Worm (Caenorhabditis elegans) whole organism, early embryonic: ENCODE results near the gene C33C12.12.

ENCODE experiments used
- B0310.2 ChIP-seq: sonication (generic microtip); optimal IDR thresholded peaks from 2 replicates; lab custom pipeline; 2016; ENCODE audit warnings: mild to moderate bottlenecking, missing genetic modification characterization, missing compliant biosample characterization
- F13C5.2 ChIP-seq: sonication (generic microtip); optimal IDR thresholded peaks from 2 replicates; lab custom pipeline; 2017; ENCODE audit warnings: mild to moderate bottlenecking, missing genetic modification characterization, inconsistent platforms, missing compliant biosample characterization
- aly-1 ChIP-seq: sonication (generic microtip); optimal IDR thresholded peaks from 2 replicates; lab custom pipeline; 2016; ENCODE audit warnings: missing genetic modification characterization, missing compliant biosample characterization
- ama-1 ChIP-seq: fragments of 150-350 bp; optimal IDR thresholded peaks from 2 replicates; lab custom pipeline; 2014
- ceh-13 ChIP-seq: fragments of 200-800 bp; sonication (Bioruptor generic); optimal IDR thresholded peaks from 2 replicates; lab custom pipeline; 2018; ENCODE audit warnings: mild to moderate bottlenecking, missing genetic modification characterization, missing compliant biosample characterization
- ceh-36 ChIP-seq: sonication (generic microtip); optimal IDR thresholded peaks from 2 replicates; lab custom pipeline; 2016; ENCODE audit warnings: missing genetic modification characterization, inconsistent platforms, missing compliant biosample characterization
- ets-7 ChIP-seq: sonication (generic microtip); optimal IDR thresholded peaks from 2 replicates; lab custom pipeline; 2016; ENCODE audit warnings: missing genotype, missing genetic modification characterization, missing compliant biosample characterization
- flt-1 ChIP-seq: fragments of 200-800 bp; sonication (Bioruptor generic); IDR thresholded peaks from 2 replicates; pipeline ENCODE4 v1.3.6; 2022; ENCODE audit warnings: missing genetic modification characterization, missing compliant biosample characterization
- hmbx-1 ChIP-seq: sonication (generic microtip); optimal IDR thresholded peaks from 2 replicates; lab custom pipeline; 2016; ENCODE audit warnings: mild to moderate bottlenecking, missing genetic modification characterization, missing compliant biosample characterization
- hmg-4 ChIP-seq: fragments of 200-800 bp; sonication (Bioruptor generic); optimal IDR thresholded peaks from 2 replicates; lab custom pipeline; 2018; ENCODE audit warnings: mild to moderate bottlenecking, missing genetic modification characterization, missing compliant biosample characterization
- hnd-1 ChIP-seq: sonication (generic microtip); optimal IDR thresholded peaks from 2 replicates; lab custom pipeline; 2016; ENCODE audit warnings: missing genetic modification characterization, missing compliant biosample characterization
- pes-1 ChIP-seq: fragments of 200-800 bp; sonication (Bioruptor generic); IDR thresholded peaks from 2 replicates; pipeline ENCODE4 v1.3.6; 2022; ENCODE audit warnings: missing genetic modification reagents, missing genetic modification characterization, missing compliant biosample characterization
- scrt-1 ChIP-seq: fragments of 200-800 bp; sonication (Bioruptor generic); IDR thresholded peaks from 2 replicates; pipeline ENCODE4 v1.3.6; 2022; ENCODE audit warnings: missing genetic modification characterization, missing compliant biosample characterization
- sea-1 ChIP-seq: fragments of 200-800 bp; sonication (Bioruptor generic); conservative IDR thresholded peaks from 2 replicates; pipeline ENCODE4 v1.3.6; 2022; ENCODE audit warnings: missing genetic modification characterization, missing compliant biosample characterization
- tbx-11 ChIP-seq: fragments of 200-800 bp; sonication (Bioruptor generic); IDR thresholded peaks from 2 replicates; pipeline ENCODE4 v1.3.6; 2022; ENCODE audit warnings: missing genetic modification characterization, missing compliant biosample characterization
- tbx-37 ChIP-seq: fragments of 200-800 bp; sonication (Bioruptor generic); conservative IDR thresholded peaks from 2 replicates; pipeline ENCODE4 v1.3.6; 2022; ENCODE audit warnings: missing genetic modification reagents, missing genetic modification characterization, missing compliant biosample characterization
- tra-4 ChIP-seq: sonication (generic microtip); optimal IDR thresholded peaks from 2 replicates; lab custom pipeline; 2017; ENCODE audit warnings: missing genetic modification characterization, missing compliant biosample characterization

Gene C33C12.12

ce11 chrII:2202147-2202546, 32.2 kb upstream of the C33C12.12 start:
- TF ChIP-seq hmg-4 (GFP tag; lab: Kevin White, UChicago) (no peak), flt-1 (GFP tag; lab: Robert Waterston, UW) (no peak), tbx-37 (GFP tag; lab: Robert Waterston, UW) (no peak), hnd-1 (tag; lab: Kevin White, UChicago) (no peak), sea-1 (no peak), ets-7 (tag; lab: Kevin White, UChicago) (no peak), tbx-11 (GFP tag; lab: Robert Waterston, UW) (no peak), F13C5.2 (tag; lab: Kevin White, UChicago) (no peak), aly-1 (tag; lab: Kevin White, UChicago) (no peak), tra-4 (tag; lab: Kevin White, UChicago) (no peak), ama-1 (lab: Kevin White, UChicago) (no peak), ceh-36 (tag; lab: Kevin White, UChicago) (no peak), hmbx-1 (tag; lab: Kevin White, UChicago) (no peak), scrt-1 (GFP tag; lab: Robert Waterston, UW) (no peak), ceh-13 (GFP tag; lab: Kevin White, UChicago) (no peak), B0310.2 (tag; lab: Kevin White, UChicago) (no peak), pes-1 (GFP tag; lab: Robert Waterston, UW) (no peak)

ce11 chrII:2197555-2198288, 27.7 kb upstream of the C33C12.12 start, which contains the start of gene C33C12.1:
TSS of gene C33C12.1 (plus strand) at chrII:2198238.
- TF ChIP-seq scrt-1 (GFP tag; lab: Robert Waterston, UW), result no peak
- TF ChIP-seq hnd-1 (tag; lab: Kevin White, UChicago), result no peak

ce11 chrII:2196742-2197141, 26.8 kb upstream of the C33C12.12 start:
- TF ChIP-seq B0310.2 (tag; lab: Kevin White, UChicago), result no peak
- no peak for TF ChIP-seq ets-7 (tag; lab: Kevin White, UChicago)
- no peak for TF ChIP-seq ceh-13 (GFP tag; lab: Kevin White, UChicago)
- no peak for TF ChIP-seq scrt-1 (GFP tag; lab: Robert Waterston, UW)
- no peak for TF ChIP-seq sea-1
- no peak for TF ChIP-seq tbx-37 (GFP tag; lab: Robert Waterston, UW)
- no peak for TF ChIP-seq tbx-11 (GFP tag; lab: Robert Waterston, UW)
- no peak for TF ChIP-seq pes-1 (GFP tag; lab: Robert Waterston, UW)
- no peak for TF ChIP-seq ceh-36 (tag; lab: Kevin White, UChicago)
- no peak for TF ChIP-seq hmbx-1 (tag; lab: Kevin White, UChicago)
- TF ChIP-seq flt-1 (GFP tag; lab: Robert Waterston, UW), result no peak
- TF ChIP-seq hmg-4 (GFP tag; lab: Kevin White, UChicago), result no peak
- no peak for TF ChIP-seq F13C5.2 (tag; lab: Kevin White, UChicago)
- no peak for TF ChIP-seq aly-1 (tag; lab: Kevin White, UChicago)
- TF ChIP-seq hnd-1 (tag; lab: Kevin White, UChicago), result no peak
- TF ChIP-seq tra-4 (tag; lab: Kevin White, UChicago), result no peak
- no peak for TF ChIP-seq ama-1 (lab: Kevin White, UChicago)

- TF ChIP-seq ceh-36 (tag; lab: Kevin White, UChicago), result no peak
- TF ChIP-seq F13C5.2 (tag; lab: Kevin White, UChicago), result peak; percentile 1
These were observed 25.6 kb upstream of the C33C12.12 start for ce11 chrII:2195541-2195940.

ce11 chrII:2192267-2192666, 22.3 kb upstream of the C33C12.12 start:
- TF ChIP-seq flt-1 (GFP tag; lab: Robert Waterston, UW), result no peak
- no peak for TF ChIP-seq sea-1
- no peak for TF ChIP-seq aly-1 (tag; lab: Kevin White, UChicago)
- TF ChIP-seq ceh-13 (GFP tag; lab: Kevin White, UChicago), result no peak
- no peak for TF ChIP-seq hnd-1 (tag; lab: Kevin White, UChicago)
- no peak for TF ChIP-seq tbx-11 (GFP tag; lab: Robert Waterston, UW)
- no peak for TF ChIP-seq hmbx-1 (tag; lab: Kevin White, UChicago)
- no peak for TF ChIP-seq tbx-37 (GFP tag; lab: Robert Waterston, UW)
- TF ChIP-seq B0310.2 (tag; lab: Kevin White, UChicago), result no peak
- no peak for TF ChIP-seq ets-7 (tag; lab: Kevin White, UChicago)
- TF ChIP-seq F13C5.2 (tag; lab: Kevin White, UChicago), result no peak
- no peak for TF ChIP-seq scrt-1 (GFP tag; lab: Robert Waterston, UW)
- TF ChIP-seq hmg-4 (GFP tag; lab: Kevin White, UChicago), result no peak

- TF ChIP-seq flt-1 (GFP tag; lab: Robert Waterston, UW) (no peak), hnd-1 (tag; lab: Kevin White, UChicago) (no peak), pes-1 (GFP tag; lab: Robert Waterston, UW) (no peak), ets-7 (tag; lab: Kevin White, UChicago) (no peak), sea-1 (no peak), scrt-1 (GFP tag; lab: Robert Waterston, UW) (no peak), ceh-13 (GFP tag; lab: Kevin White, UChicago) (no peak), hmg-4 (GFP tag; lab: Kevin White, UChicago) (no peak), F13C5.2 (tag; lab: Kevin White, UChicago) (no peak), tra-4 (tag; lab: Kevin White, UChicago) (no peak), ceh-36 (tag; lab: Kevin White, UChicago) (no peak), hmbx-1 (tag; lab: Kevin White, UChicago) (no peak), B0310.2 (tag; lab: Kevin White, UChicago) (no peak), ama-1 (lab: Kevin White, UChicago) (no peak), tbx-37 (GFP tag; lab: Robert Waterston, UW) (no peak), tbx-11 (GFP tag; lab: Robert Waterston, UW) (no peak), aly-1 (tag; lab: Kevin White, UChicago) (no peak)
These were observed 21.4 kb upstream of the C33C12.12 start for ce11 chrII:2191383-2191782.
